Fruit fly (Drosophila melanogaster): Measurements from ENCODE around the gene Tdh.

The Tdh gene

DNA sequence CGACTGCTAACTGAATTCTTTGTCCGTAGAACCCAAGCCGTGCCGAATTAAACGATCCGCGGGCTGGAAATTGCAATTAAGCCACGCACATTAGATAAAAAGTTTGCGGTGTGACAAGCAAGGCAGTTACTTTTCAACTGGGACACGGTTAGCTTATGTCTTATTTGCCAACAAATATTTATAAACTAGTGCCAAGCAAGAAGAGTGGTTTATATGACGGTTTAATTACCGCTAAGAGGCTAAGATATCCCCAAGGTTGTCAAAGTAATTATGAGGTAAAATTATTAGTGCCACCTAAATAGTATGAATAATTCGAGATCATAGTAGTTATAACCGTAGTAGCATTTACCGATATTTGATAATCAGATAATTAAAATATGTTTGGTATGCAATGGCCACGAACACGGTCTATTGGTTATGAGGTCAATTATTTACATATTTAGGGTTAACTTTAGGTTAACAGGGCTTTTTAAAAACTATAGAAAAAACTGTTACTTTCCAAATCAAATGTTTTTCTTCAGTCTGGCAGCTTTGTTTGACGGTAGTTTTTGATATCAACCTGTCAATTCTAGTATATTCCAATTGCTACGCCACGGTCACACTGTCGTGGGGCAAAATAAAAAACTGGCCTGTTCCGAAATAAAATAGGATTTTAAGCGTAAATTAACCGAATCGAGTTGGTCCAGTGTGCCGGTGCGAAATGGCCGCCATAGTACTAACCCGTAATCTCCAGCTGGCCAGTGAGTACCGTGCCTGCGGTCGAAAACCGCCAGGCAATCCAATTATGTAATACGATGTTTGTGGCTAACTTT, 28.2 kb downstream of the Tdh start, which contains the start of gene ZnT77C (continued):
- TF ChIP-seq sna (GFP tag; IDR thresholded peaks at IDR 0.05; ENCODE audit: partially characterized antibody), result no peak
- no peak for TF ChIP-seq CG4707 (GFP tag; optimal IDR thresholded peaks at IDR 0.05)
- no peak for TF ChIP-seq CG6254 (GFP tag; optimal IDR thresholded peaks at IDR 0.05)
- TF ChIP-seq ken (GFP tag; IDR thresholded peaks at IDR 0.05), result no peak
- TF ChIP-seq CG2202 (tag; optimal IDR thresholded peaks at IDR 0.05), result no peak
- TF ChIP-seq gce (GFP tag; IDR thresholded peaks at IDR 0.05), result no peak
- no peak for TF ChIP-seq CG7839 (tag; optimal IDR thresholded peaks at IDR 0.05)
- no peak for TF ChIP-seq corto (GFP tag; optimal IDR thresholded peaks at IDR 0.05)
- no peak for TF ChIP-seq CG12391 (tag; optimal IDR thresholded peaks at IDR 0.05)
- TF ChIP-seq CG7357 (GFP tag; IDR thresholded peaks at IDR 0.05), result no peak
- TF ChIP-seq pzg (GFP tag; optimal IDR thresholded peaks at IDR 0.05), result peak; percentile 80
- no peak for TF ChIP-seq wdn (GFP tag; IDR thresholded peaks at IDR 0.05)
- no peak for TF ChIP-seq sens-2 (GFP tag; IDR thresholded peaks at IDR 0.05)
- TF ChIP-seq Ets65A (GFP tag), result no peak
- no peak for TF ChIP-seq so (GFP tag; IDR thresholded peaks at IDR 0.05)
- no peak for TF ChIP-seq HmgZ (tag; optimal IDR thresholded peaks at IDR 0.05)
- no peak for TF ChIP-seq Mad (GFP tag; optimal IDR thresholded peaks at IDR 0.05)
- no peak for TF ChIP-seq CG15479 (GFP tag; optimal IDR thresholded peaks at IDR 0.05)
- peak; percentile 77 for TF ChIP-seq stwl (tag; optimal IDR thresholded peaks at IDR 0.05)
- TF ChIP-seq Dek (tag; optimal IDR thresholded peaks at IDR 0.05), result no peak
- TF ChIP-seq gsb-n (tag; optimal IDR thresholded peaks at IDR 0.05), result no peak
- no peak for TF ChIP-seq CG8478 (optimal IDR thresholded peaks at IDR 0.05)
- TF ChIP-seq crc (GFP tag; optimal IDR thresholded peaks at IDR 0.05), result no peak
- no peak for TF ChIP-seq gem (tag; optimal IDR thresholded peaks at IDR 0.05)
- no peak for TF ChIP-seq run (tag; optimal IDR thresholded peaks at IDR 0.05)
- TF ChIP-seq CG6791 (GFP tag; IDR thresholded peaks at IDR 0.05; ENCODE audit: partially characterized antibody), result no peak
- no peak for TF ChIP-seq maf-S (GFP tag; optimal IDR thresholded peaks at IDR 0.05)
- TF ChIP-seq jumu (GFP tag; optimal IDR thresholded peaks at IDR 0.05), result no peak
- TF ChIP-seq Kr (GFP tag; optimal IDR thresholded peaks at IDR 0.05), result no peak
- TF ChIP-seq CG15011 (GFP tag; optimal IDR thresholded peaks at IDR 0.05), result no peak
- TF ChIP-seq HLH54F (GFP tag; optimal IDR thresholded peaks at IDR 0.05), result no peak
- TF ChIP-seq CG12071 (GFP tag; optimal IDR thresholded peaks at IDR 0.05), result no peak
- no peak for TF ChIP-seq slbo (GFP tag; IDR thresholded peaks at IDR 0.05)
- peak; percentile 4 for TF ChIP-seq CG30020 (tag; optimal IDR thresholded peaks at IDR 0.05)
- TF ChIP-seq CG13287 (GFP tag; IDR thresholded peaks at IDR 0.05; ENCODE audit: partially characterized antibody), result peak; percentile 26; the same call in 1 of the 2 replicates
- TF ChIP-seq ewg (GFP tag; optimal IDR thresholded peaks at IDR 0.05), result no peak
- TF ChIP-seq ato (GFP tag; IDR thresholded peaks at IDR 0.05; ENCODE audit: partially characterized antibody), result no peak
- TF ChIP-seq NK7.1 (GFP tag; optimal IDR thresholded peaks at IDR 0.05), result no peak
- TF ChIP-seq CG12104 (GFP tag; optimal IDR thresholded peaks at IDR 0.05), result no peak
- no peak for TF ChIP-seq CG1647 (GFP tag; optimal IDR thresholded peaks at IDR 0.05)
- TF ChIP-seq pros (GFP tag; optimal IDR thresholded peaks at IDR 0.05), result no peak
- peak; percentile 7 for TF ChIP-seq CrebB (tag; optimal IDR thresholded peaks at IDR 0.05)
- TF ChIP-seq gt (GFP tag; IDR thresholded peaks at IDR 0.05), result no peak
- no peak for TF ChIP-seq lbe (GFP tag; optimal IDR thresholded peaks at IDR 0.05)
- TF ChIP-seq Abd-B (GFP tag; optimal IDR thresholded peaks at IDR 0.05), result peak; percentile 2
- TF ChIP-seq bcd (GFP tag; optimal IDR thresholded peaks at IDR 0.05), result no peak
- TF ChIP-seq Dll (GFP tag; IDR thresholded peaks at IDR 0.05; ENCODE audit: partially characterized antibody), result 0 out of 4 replicates have a peak, but pooled peaks have one; percentile 14
- TF ChIP-seq CG4820 (GFP tag; optimal IDR thresholded peaks at IDR 0.05), result no peak
- no peak for TF ChIP-seq Sry-β (GFP tag; optimal IDR thresholded peaks at IDR 0.05)
- TF ChIP-seq CG11695 (GFP tag; IDR thresholded peaks at IDR 0.05), result no peak
